In the genomic region with DNA sequence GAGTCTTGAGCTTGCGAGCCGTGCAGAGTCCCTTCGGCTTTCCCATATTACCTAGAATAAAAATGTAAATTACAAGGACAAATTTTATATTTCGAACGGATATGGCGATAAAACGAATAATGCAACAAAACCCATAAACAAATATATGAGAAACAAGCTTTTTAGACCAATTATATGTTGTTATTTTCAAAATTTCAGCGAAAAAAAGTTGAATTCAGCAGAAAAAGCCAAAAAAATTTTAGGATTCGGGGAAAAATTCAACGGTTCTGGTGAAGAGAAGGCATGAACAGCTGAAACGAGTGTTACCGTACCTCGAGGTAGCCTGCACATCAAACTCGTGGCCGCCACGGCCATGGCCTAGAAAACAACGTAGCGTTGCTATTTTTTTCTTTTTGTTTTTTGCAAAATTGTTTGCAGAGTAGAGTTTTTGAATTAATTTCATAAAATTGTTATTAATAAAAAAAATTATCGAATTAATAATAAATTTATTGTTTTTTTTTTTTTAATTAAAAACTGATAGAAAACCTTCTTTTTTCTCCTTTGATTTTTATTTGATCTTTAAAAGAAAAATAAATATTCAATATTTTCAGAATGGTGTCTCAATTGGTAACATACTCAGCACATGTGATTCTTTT, we compare ENCODE assay signal across 4 worm cellular contexts.
A peak's percentile ranks its signal among the peaks of the same experiment; 100 is the strongest.
TF ChIP-seq lines count a peak whose summit lies in the region.

TSS of gene rps-23 (minus strand) at position 51 of the 635 bp plus-strand sequence.
TSS of gene dpm-3 (plus strand) at position 585 of the 635 bp plus-strand sequence.

TF ChIP-seq in whole organism, L2 larva, 48 proteins besides CTCF, POLR2A, EP300 and RAD21 (continues in another document):
- TF ChIP-seq zag-1 (tag; optimal IDR thresholded peaks at IDR 0.05; lab: Kevin White, UChicago) (peak; percentile 61), unc-62 (GFP tag; optimal IDR thresholded peaks at IDR 0.05; lab: Kevin White, UChicago) (no peak), mbf-1 (tag; optimal IDR thresholded peaks at IDR 0.05; lab: Kevin White, UChicago) (no peak), ceh-82 (tag; optimal IDR thresholded peaks at IDR 0.05; lab: Kevin White, UChicago) (peak; percentile 90), nhr-10 (tag; optimal IDR thresholded peaks at IDR 0.05; lab: Kevin White, UChicago) (no peak), lsy-2 (tag; optimal IDR thresholded peaks at IDR 0.05; lab: Kevin White, UChicago) (peak; percentile 99 to 100), aly-2 (tag; optimal IDR thresholded peaks at IDR 0.05; lab: Kevin White, UChicago) (no peak), C34F6.9 (tag; optimal IDR thresholded peaks at IDR 0.05; lab: Kevin White, UChicago) (peak; percentile 96), skn-1 (tag; optimal IDR thresholded peaks at IDR 0.05; lab: Kevin White, UChicago) (peak; percentile 75), F13H6.1 (tag; optimal IDR thresholded peaks at IDR 0.05; lab: Kevin White, UChicago) (peak; percentile 89), unc-55 (GFP tag; optimal IDR thresholded peaks at IDR 0.05; lab: Kevin White, UChicago) (peak; percentile 98), dmd-4 (tag; optimal IDR thresholded peaks at IDR 0.05; lab: Kevin White, UChicago) (no peak), mab-5 (tag; optimal IDR thresholded peaks at IDR 0.05; lab: Kevin White, UChicago) (peak; percentile 80), nhr-21 (tag; optimal IDR thresholded peaks at IDR 0.05; lab: Kevin White, UChicago) (peak; percentile 88), elt-1 (tag; optimal IDR thresholded peaks at IDR 0.05; lab: Kevin White, UChicago) (no peak), crh-2 (tag; optimal IDR thresholded peaks at IDR 0.05; lab: Kevin White, UChicago) (peak; percentile 96), nhr-12 (tag; optimal IDR thresholded peaks at IDR 0.05; lab: Kevin White, UChicago) (no peak), gmeb-1 (tag; optimal IDR thresholded peaks at IDR 0.05; lab: Kevin White, UChicago) (peak; percentile 92), lin-11 (tag; optimal IDR thresholded peaks at IDR 0.05; lab: Kevin White, UChicago) (peak; percentile 97), peb-1 (tag; optimal IDR thresholded peaks at IDR 0.05; lab: Kevin White, UChicago) (no peak), lin-39 (tag; optimal IDR thresholded peaks at IDR 0.05; lab: Kevin White, UChicago) (no peak)

TF ChIP-seq in whole organism, L4 larva, 104 proteins besides CTCF, POLR2A, EP300 and RAD21 (continues in another document):
- TF ChIP-seq nhr-41 (GFP tag; IDR thresholded peaks at IDR 0.05; lab: Robert Waterston, UW) (no peak), dve-1 (tag; optimal IDR thresholded peaks at IDR 0.05; lab: Kevin White, UChicago; ENCODE audit: insufficient read depth) (peak; percentile 94), dpl-1 (GFP tag; optimal IDR thresholded peaks at IDR 0.05; lab: Kevin White, UChicago) (peak; percentile 89), Y5F2A.4 (GFP tag; optimal IDR thresholded peaks at IDR 0.05; lab: Kevin White, UChicago) (no peak), skn-1 (tag; optimal IDR thresholded peaks at IDR 0.05; lab: Kevin White, UChicago) (no peak), D1046.2 (GFP tag; IDR thresholded peaks at IDR 0.05; lab: Robert Waterston, UW) (peak; percentile 99), dmd-6 (GFP tag; IDR thresholded peaks at IDR 0.05; lab: Robert Waterston, UW) (peak; percentile 91), hif-1 (tag; optimal IDR thresholded peaks at IDR 0.05; lab: Kevin White, UChicago) (peak in 1 of 2 experiments; percentile 97), egl-43 (GFP tag; IDR thresholded peaks at IDR 0.05; lab: Robert Waterston, UW) (peak; percentile 62; the same call in 1 of the 2 replicates), F37D6.2 (tag; optimal IDR thresholded peaks at IDR 0.05; lab: Kevin White, UChicago) (peak; percentile 76), F49E8.2 (tag; optimal IDR thresholded peaks at IDR 0.05; lab: Kevin White, UChicago; ENCODE audit: borderline replicate concordance) (peak; percentile 83), nhr-77 (tag; optimal IDR thresholded peaks at IDR 0.05; lab: Kevin White, UChicago) (peak; percentile 96), pha-4 (GFP tag; IDR thresholded peaks at IDR 0.05; lab: Robert Waterston, UW) (peak; percentile 84), pha-4 (tag; optimal IDR thresholded peaks at IDR 0.05; lab: Kevin White, UChicago) (peak; percentile 93), nhr-76 (tag; optimal IDR thresholded peaks at IDR 0.05; lab: Kevin White, UChicago) (peak; percentile 29), mxl-3 (GFP tag; optimal IDR thresholded peaks at IDR 0.05; lab: Kevin White, UChicago) (peak; percentile 87), spr-3 (GFP tag; optimal IDR thresholded peaks at IDR 0.05; lab: Kevin White, UChicago) (peak; percentile 61), saeg-2 (GFP tag; IDR thresholded peaks at IDR 0.05; lab: Robert Waterston, UW) (peak; percentile 59; the same call in 1 of the 2 replicates), daf-12 (tag; optimal IDR thresholded peaks at IDR 0.05; lab: Kevin White, UChicago) (no peak), madf-9 (GFP tag; conservative IDR thresholded peaks at IDR 0.05; lab: Robert Waterston, UW) (peak; percentile 91)

TF ChIP-seq in whole organism, late embryonic, 69 proteins besides CTCF, POLR2A, EP300 and RAD21 (continues in another document):
- no peak for TF ChIP-seq elt-4 (tag; optimal IDR thresholded peaks at IDR 0.05; lab: Kevin White, UChicago)
- TF ChIP-seq odd-2 (tag; optimal IDR thresholded peaks at IDR 0.05; lab: Kevin White, UChicago): no peak
- TF ChIP-seq zip-5 (tag; optimal IDR thresholded peaks at IDR 0.05; lab: Kevin White, UChicago): peak; percentile 94
- TF ChIP-seq ceh-45 (GFP tag; IDR thresholded peaks at IDR 0.05; lab: Robert Waterston, UW): no peak
- TF ChIP-seq sox-2 (GFP tag; IDR thresholded peaks at IDR 0.05; lab: Robert Waterston, UW): no peak
- peak; percentile 37 for TF ChIP-seq F13H6.1 (tag; optimal IDR thresholded peaks at IDR 0.05; lab: Kevin White, UChicago)
- TF ChIP-seq pha-2 (tag; optimal IDR thresholded peaks at IDR 0.05; lab: Kevin White, UChicago): peak; percentile 65
- TF ChIP-seq hlh-8 (tag; optimal IDR thresholded peaks at IDR 0.05; lab: Kevin White, UChicago): peak; percentile 75
- TF ChIP-seq ceh-31 (tag; optimal IDR thresholded peaks at IDR 0.05; lab: Kevin White, UChicago): peak; percentile 95
- 0 out of 2 replicates have a peak, but pooled peaks have one; percentile 22 for TF ChIP-seq unc-3 (GFP tag; conservative IDR thresholded peaks at IDR 0.05; lab: Robert Waterston, UW)
- no peak for TF ChIP-seq unc-3 (tag; optimal IDR thresholded peaks at IDR 0.05; lab: Kevin White, UChicago)
- TF ChIP-seq dve-1 (tag; optimal IDR thresholded peaks at IDR 0.05; lab: Kevin White, UChicago): peak; percentile 62
- TF ChIP-seq lin-11 (tag; optimal IDR thresholded peaks at IDR 0.05; lab: Kevin White, UChicago): no peak
- TF ChIP-seq pax-1 (tag; optimal IDR thresholded peaks at IDR 0.05; lab: Kevin White, UChicago): peak; percentile 69
- TF ChIP-seq ceh-2 (tag; optimal IDR thresholded peaks at IDR 0.05; lab: Kevin White, UChicago): peak; percentile 90
- TF ChIP-seq ceh-48 (tag; optimal IDR thresholded peaks at IDR 0.05; lab: Kevin White, UChicago): no peak
- peak; percentile 69 for TF ChIP-seq unc-42 (tag; optimal IDR thresholded peaks at IDR 0.05; lab: Kevin White, UChicago)
- TF ChIP-seq ceh-14 (tag; optimal IDR thresholded peaks at IDR 0.05; lab: Kevin White, UChicago): peak; percentile 35
- no peak for TF ChIP-seq syd-9 (tag; optimal IDR thresholded peaks at IDR 0.05; lab: Kevin White, UChicago)
- TF ChIP-seq lim-6 (tag; optimal IDR thresholded peaks at IDR 0.05; lab: Kevin White, UChicago): peak; percentile 84
- TF ChIP-seq ceh-34 (tag; optimal IDR thresholded peaks at IDR 0.05; lab: Kevin White, UChicago): peak; percentile 67
- TF ChIP-seq nhr-232 (tag; optimal IDR thresholded peaks at IDR 0.05; lab: Kevin White, UChicago): no peak
- peak; percentile 46 for TF ChIP-seq unc-55 (GFP tag; optimal IDR thresholded peaks at IDR 0.05; lab: Kevin White, UChicago)
- no peak for TF ChIP-seq mec-3 (tag; optimal IDR thresholded peaks at IDR 0.05; lab: Kevin White, UChicago; ENCODE audit: borderline replicate concordance)

TF ChIP-seq in whole organism, mixed stage, embryonic, 35 proteins besides CTCF, POLR2A, EP300 and RAD21 (continues in another document):
- TF ChIP-seq unc-120 (tag; optimal IDR thresholded peaks at IDR 0.05; lab: Kevin White, UChicago; ENCODE audit: poor library complexity, severe bottlenecking): peak; percentile 43
- TF ChIP-seq hlh-1 (tag; optimal IDR thresholded peaks at IDR 0.05; lab: Kevin White, UChicago): peak; percentile 85
- TF ChIP-seq pha-4 (tag; optimal IDR thresholded peaks at IDR 0.05; lab: Kevin White, UChicago): peak; percentile 67
- no peak for TF ChIP-seq flh-1 (GFP tag; optimal IDR thresholded peaks at IDR 0.05; lab: Kevin White, UChicago)
- no peak for TF ChIP-seq bed-3 (GFP tag; optimal IDR thresholded peaks at IDR 0.05; lab: Kevin White, UChicago)
- TF ChIP-seq lin-13 (tag; optimal IDR thresholded peaks at IDR 0.05; lab: Kevin White, UChicago): peak; percentile 83
- TF ChIP-seq ztf-11 (tag; optimal IDR thresholded peaks at IDR 0.05; lab: Kevin White, UChicago): no peak
- TF ChIP-seq snpc-4 (tag; optimal IDR thresholded peaks at IDR 0.05; lab: Kevin White, UChicago): no peak
- peak; percentile 22 for TF ChIP-seq mls-2 (tag; optimal IDR thresholded peaks at IDR 0.05; lab: Kevin White, UChicago)
- TF ChIP-seq tbx-8 (GFP tag; optimal IDR thresholded peaks at IDR 0.05; lab: Kevin White, UChicago): no peak
- peak; percentile 37 for TF ChIP-seq ham-2 (GFP tag; optimal IDR thresholded peaks at IDR 0.05; lab: Kevin White, UChicago)
- peak; percentile 49 for TF ChIP-seq unc-62 (GFP tag; optimal IDR thresholded peaks at IDR 0.05; lab: Kevin White, UChicago)
- no peak for TF ChIP-seq nhr-28 (tag; optimal IDR thresholded peaks at IDR 0.05; lab: Kevin White, UChicago)
- peak; percentile 45 for TF ChIP-seq ceh-43 (GFP tag; optimal IDR thresholded peaks at IDR 0.05; lab: Kevin White, UChicago)
- TF ChIP-seq nhr-76 (tag; optimal IDR thresholded peaks at IDR 0.05; lab: Kevin White, UChicago): no peak
- TF ChIP-seq sem-2 (GFP tag; optimal IDR thresholded peaks at IDR 0.05; lab: Kevin White, UChicago): no peak
- TF ChIP-seq mep-1 (tag; optimal IDR thresholded peaks at IDR 0.05; lab: Kevin White, UChicago): peak; percentile 80
- peak; percentile 50 for TF ChIP-seq drap-1 (GFP tag; optimal IDR thresholded peaks at IDR 0.05; lab: Kevin White, UChicago)
- no peak for TF ChIP-seq nhr-12 (tag; optimal IDR thresholded peaks at IDR 0.05; lab: Kevin White, UChicago)
- TF ChIP-seq lin-32 (GFP tag; optimal IDR thresholded peaks at IDR 0.05; lab: Kevin White, UChicago): no peak
- peak; percentile 83 for TF ChIP-seq nhr-237 (tag; optimal IDR thresholded peaks at IDR 0.05; lab: Kevin White, UChicago)
- TF ChIP-seq cnd-1 (tag; optimal IDR thresholded peaks at IDR 0.05; lab: Kevin White, UChicago): peak; percentile 49
- TF ChIP-seq zip-8 (tag; optimal IDR thresholded peaks at IDR 0.05; lab: Kevin White, UChicago): no peak
- TF ChIP-seq elt-3 (tag; optimal IDR thresholded peaks at IDR 0.05; lab: Kevin White, UChicago): no peak
- no peak for TF ChIP-seq blmp-1 (tag; optimal IDR thresholded peaks at IDR 0.05; lab: Kevin White, UChicago)
- no peak for TF ChIP-seq elt-1 (tag; optimal IDR thresholded peaks at IDR 0.05; lab: Kevin White, UChicago; ENCODE audit: borderline replicate concordance, insufficient read depth)
- no peak for TF ChIP-seq unc-39 (tag; optimal IDR thresholded peaks at IDR 0.05; lab: Kevin White, UChicago)
